Worm (Caenorhabditis elegans): ENCODE measurements around the gene col-177.
A peak's percentile ranks its signal among the peaks of the same experiment; 100 is the strongest.

Gene col-177

ce11 chrX:11034430-11035117, 32.9 kb upstream of the col-177 start (continued):
- no peak for TF ChIP-seq ceh-62 (tag; optimal IDR thresholded peaks at IDR 0.05)
- no peak for TF ChIP-seq gei-8 (GFP tag; optimal IDR thresholded peaks at IDR 0.05)
- peak; percentile 72 for TF ChIP-seq set-16 (GFP tag; IDR thresholded peaks at IDR 0.05)
- peak in 1 of 2 experiments; percentile 42 for TF ChIP-seq hif-1 (tag; optimal IDR thresholded peaks at IDR 0.05)
- no peak for TF ChIP-seq pha-4 (GFP tag; IDR thresholded peaks at IDR 0.05)
- no peak for TF ChIP-seq pha-4 (tag; optimal IDR thresholded peaks at IDR 0.05)
- no peak for TF ChIP-seq nhr-10 (tag; optimal IDR thresholded peaks at IDR 0.05)
- TF ChIP-seq lin-39 (tag; optimal IDR thresholded peaks at IDR 0.05): no peak
- no peak for TF ChIP-seq nhr-77 (tag; optimal IDR thresholded peaks at IDR 0.05)
- TF ChIP-seq mes-2 (tag; optimal IDR thresholded peaks at IDR 0.05; ENCODE audit: poor library complexity, severe bottlenecking): peak; percentile 38
- peak; percentile 30 for TF ChIP-seq hlh-11 (tag; optimal IDR thresholded peaks at IDR 0.05)
- TF ChIP-seq php-3 (GFP tag; IDR thresholded peaks at IDR 0.05): no peak
- TF ChIP-seq dpl-1 (GFP tag; optimal IDR thresholded peaks at IDR 0.05): no peak
- TF ChIP-seq ceh-44 (GFP tag; IDR thresholded peaks at IDR 0.05): 0 out of 2 replicates have a peak, but pooled peaks have one; percentile 14
- TF ChIP-seq zag-1 (tag; optimal IDR thresholded peaks at IDR 0.05): no peak
- TF ChIP-seq dmd-8 (GFP tag; IDR thresholded peaks at IDR 0.05): no peak
- no peak for TF ChIP-seq ztf-11 (tag; optimal IDR thresholded peaks at IDR 0.05)
- TF ChIP-seq zip-11 (GFP tag; IDR thresholded peaks at IDR 0.05): no peak
- no peak for TF ChIP-seq nhr-41 (GFP tag; IDR thresholded peaks at IDR 0.05)
- no peak for TF ChIP-seq T20F7.1 (GFP tag; optimal IDR thresholded peaks at IDR 0.05)
- peak; percentile 10 for TF ChIP-seq F37D6.2 (tag; optimal IDR thresholded peaks at IDR 0.05)
- no peak for TF ChIP-seq mdl-1 (tag; optimal IDR thresholded peaks at IDR 0.05)
- no peak for TF ChIP-seq daf-12 (tag; optimal IDR thresholded peaks at IDR 0.05)
- no peak for TF ChIP-seq snpc-4 (tag; optimal IDR thresholded peaks at IDR 0.05)
- no peak for TF ChIP-seq daf-8 (GFP tag; IDR thresholded peaks at IDR 0.05)
- no peak for TF ChIP-seq daf-16 (GFP tag; optimal IDR thresholded peaks at IDR 0.05)
- peak; percentile 73 for TF ChIP-seq daf-16 (tag; optimal IDR thresholded peaks at IDR 0.05)
- TF ChIP-seq mxl-2 (GFP tag; conservative IDR thresholded peaks at IDR 0.05): no peak
- no peak for TF ChIP-seq lin-15B (tag; optimal IDR thresholded peaks at IDR 0.05)
- TF ChIP-seq nhr-76 (tag; optimal IDR thresholded peaks at IDR 0.05): no peak
- TF ChIP-seq zfp-2 (tag; optimal IDR thresholded peaks at IDR 0.05): no peak
- no peak for TF ChIP-seq daf-19 (GFP tag; conservative IDR thresholded peaks at IDR 0.05)
- no peak for TF ChIP-seq ctbp-1 (GFP tag; IDR thresholded peaks at IDR 0.05)
- no peak for TF ChIP-seq Y75B8A.6 (GFP tag; IDR thresholded peaks at IDR 0.05)
- no peak for TF ChIP-seq sdz-12 (GFP tag; optimal IDR thresholded peaks at IDR 0.05)
- TF ChIP-seq mxl-3 (GFP tag; optimal IDR thresholded peaks at IDR 0.05): no peak
- no peak for TF ChIP-seq zfp-3 (GFP tag; conservative IDR thresholded peaks at IDR 0.05)
- no peak for TF ChIP-seq lin-1 (GFP tag; IDR thresholded peaks at IDR 0.05)

ce11 chrX:11033952-11034287, 32.3 kb upstream of the col-177 start:
- peak in 1 of 2 experiments; percentile 51 for TF ChIP-seq unc-62 (GFP tag; optimal IDR thresholded peaks at IDR 0.05 in 1 of 2)
- TF ChIP-seq unc-62 (tag; optimal IDR thresholded peaks at IDR 0.05): no peak
- TF ChIP-seq aha-1 (tag): peak; percentile 64
- TF ChIP-seq zip-11 (GFP tag; IDR thresholded peaks at IDR 0.05): no peak
- no peak for TF ChIP-seq attf-4 (tag; optimal IDR thresholded peaks at IDR 0.05)

Measured in whole organism, L4 larva.